Worm (Caenorhabditis elegans) whole organism, early embryonic: ENCODE results near the gene B0252.5.

Source experiments
- B0310.2 ChIP-seq: sonication (generic microtip); optimal IDR thresholded peaks from 2 replicates; lab custom pipeline; 2016; ENCODE audit warnings: mild to moderate bottlenecking, missing genetic modification characterization, missing compliant biosample characterization
- aly-1 ChIP-seq: sonication (generic microtip); optimal IDR thresholded peaks from 2 replicates; lab custom pipeline; 2016; ENCODE audit warnings: missing genetic modification characterization, missing compliant biosample characterization
- ama-1 ChIP-seq: fragments of 150-350 bp; optimal IDR thresholded peaks from 2 replicates; lab custom pipeline; 2014
- ceh-13 ChIP-seq: fragments of 200-800 bp; sonication (Bioruptor generic); optimal IDR thresholded peaks from 2 replicates; lab custom pipeline; 2018; ENCODE audit warnings: mild to moderate bottlenecking, missing genetic modification characterization, missing compliant biosample characterization
- ceh-36 ChIP-seq: sonication (generic microtip); optimal IDR thresholded peaks from 2 replicates; lab custom pipeline; 2016; ENCODE audit warnings: missing genetic modification characterization, inconsistent platforms, missing compliant biosample characterization
- flt-1 ChIP-seq: fragments of 200-800 bp; sonication (Bioruptor generic); IDR thresholded peaks from 2 replicates; pipeline ENCODE4 v1.3.6; 2022; ENCODE audit warnings: missing genetic modification characterization, missing compliant biosample characterization
- hmbx-1 ChIP-seq: sonication (generic microtip); optimal IDR thresholded peaks from 2 replicates; lab custom pipeline; 2016; ENCODE audit warnings: mild to moderate bottlenecking, missing genetic modification characterization, missing compliant biosample characterization
- hmg-4 ChIP-seq: fragments of 200-800 bp; sonication (Bioruptor generic); optimal IDR thresholded peaks from 2 replicates; lab custom pipeline; 2018; ENCODE audit warnings: mild to moderate bottlenecking, missing genetic modification characterization, missing compliant biosample characterization
- hnd-1 ChIP-seq: sonication (generic microtip); optimal IDR thresholded peaks from 2 replicates; lab custom pipeline; 2016; ENCODE audit warnings: missing genetic modification characterization, missing compliant biosample characterization
- pes-1 ChIP-seq: fragments of 200-800 bp; sonication (Bioruptor generic); IDR thresholded peaks from 2 replicates; pipeline ENCODE4 v1.3.6; 2022; ENCODE audit warnings: missing genetic modification reagents, missing genetic modification characterization, missing compliant biosample characterization
- scrt-1 ChIP-seq: fragments of 200-800 bp; sonication (Bioruptor generic); IDR thresholded peaks from 2 replicates; pipeline ENCODE4 v1.3.6; 2022; ENCODE audit warnings: missing genetic modification characterization, missing compliant biosample characterization
- tbx-11 ChIP-seq: fragments of 200-800 bp; sonication (Bioruptor generic); IDR thresholded peaks from 2 replicates; pipeline ENCODE4 v1.3.6; 2022; ENCODE audit warnings: missing genetic modification characterization, missing compliant biosample characterization
- tbx-37 ChIP-seq: fragments of 200-800 bp; sonication (Bioruptor generic); conservative IDR thresholded peaks from 2 replicates; pipeline ENCODE4 v1.3.6; 2022; ENCODE audit warnings: missing genetic modification reagents, missing genetic modification characterization, missing compliant biosample characterization
- tra-4 ChIP-seq: sonication (generic microtip); optimal IDR thresholded peaks from 2 replicates; lab custom pipeline; 2017; ENCODE audit warnings: missing genetic modification characterization, missing compliant biosample characterization

- TF ChIP-seq pes-1, result no peak
- no peak for TF ChIP-seq hnd-1 (tag; lab: Kevin White, UChicago)
- no peak for TF ChIP-seq ama-1 (lab: Kevin White, UChicago)
- TF ChIP-seq aly-1 (tag; lab: Kevin White, UChicago), result no peak
- no peak for TF ChIP-seq scrt-1 (GFP tag; lab: Robert Waterston, UW)
- no peak for TF ChIP-seq hmbx-1 (tag; lab: Kevin White, UChicago)
- TF ChIP-seq ceh-36, result no peak
- no peak for TF ChIP-seq tbx-11 (GFP tag; lab: Robert Waterston, UW)
- TF ChIP-seq ceh-13 (GFP tag; lab: Kevin White, UChicago), result no peak
- TF ChIP-seq tra-4, result no peak
- TF ChIP-seq B0310.2 (tag; lab: Kevin White, UChicago), result no peak
- TF ChIP-seq hmg-4 (GFP tag; lab: Kevin White, UChicago), result no peak
- no peak for TF ChIP-seq flt-1
- TF ChIP-seq tbx-37 (GFP tag; lab: Robert Waterston, UW), result no peak
These were observed 30.5 kb downstream of the B0252.5 start for ce11 chrII:6888211-6888610.
